Worm (Caenorhabditis elegans): Measurements from ENCODE around the gene srx-93.

- TF ChIP-seq hlh-6 (tag; optimal IDR thresholded peaks at IDR 0.05) (no peak), ama-1 (optimal IDR thresholded peaks at IDR 0.05) (no peak), nfya-1 (tag; optimal IDR thresholded peaks at IDR 0.05) (no peak), ref-2 (tag; optimal IDR thresholded peaks at IDR 0.05) (no peak), tbx-2 (tag; optimal IDR thresholded peaks at IDR 0.05) (no peak), ceh-45 (GFP tag; IDR thresholded peaks at IDR 0.05) (no peak)
These were observed 44.7 kb downstream of the srx-93 start, which contains the start of gene grl-27 for ce11 chrV:3575759-3576158.

Data from whole organism, late embryonic.